Worm (Caenorhabditis elegans) whole organism, mixed stage, embryonic: ENCODE measurements around the gene srsx-40.

ENCODE experiments used
- M03D4.4 ChIP-seq: sonication (generic microtip); optimal IDR thresholded peaks from 2 replicates; lab custom pipeline; 2017; ENCODE audit warnings: mild to moderate bottlenecking, missing genetic modification characterization, missing compliant biosample characterization
- bed-3 ChIP-seq: fragments of 200-800 bp; sonication (Bioruptor generic); optimal IDR thresholded peaks from 3 replicates; lab custom pipeline; 2018; ENCODE audit warnings: mild to moderate bottlenecking, missing genetic modification characterization, moderate library complexity, missing compliant biosample characterization
- blmp-1 ChIP-seq: fragments of 150-350 bp; optimal IDR thresholded peaks from 2 replicates; lab custom pipeline; 2014; ENCODE audit warnings: missing biosample characterization, missing genetic modification characterization
- ceh-39 ChIP-seq: fragments of 150-350 bp; optimal IDR thresholded peaks from 2 replicates; lab custom pipeline; 2014; ENCODE audit warnings: missing biosample characterization, missing genetic modification characterization
- ceh-43 ChIP-seq: fragments of 200-800 bp; sonication (Bioruptor generic); optimal IDR thresholded peaks from 2 replicates; lab custom pipeline; 2018; ENCODE audit warnings: mild to moderate bottlenecking, missing genetic modification characterization, moderate library complexity, missing compliant biosample characterization
- ceh-83 ChIP-seq: fragments of 200-800 bp; sonication (Bioruptor generic); optimal IDR thresholded peaks from 2 replicates; lab custom pipeline; 2018; ENCODE audit warnings: mild to moderate bottlenecking, missing genetic modification characterization, missing compliant biosample characterization
- ces-1 ChIP-seq: fragments of 150-350 bp; optimal IDR thresholded peaks from 2 replicates; lab custom pipeline; 2014; ENCODE audit warnings: missing biosample characterization, missing genetic modification reagents, missing genetic modification characterization
- cnd-1 ChIP-seq: fragments of 200-800 bp; sonication (Bioruptor generic); optimal IDR thresholded peaks from 2 replicates; lab custom pipeline; 2018; ENCODE audit warnings: mild to moderate bottlenecking, missing genetic modification characterization, missing compliant biosample characterization
- drap-1 ChIP-seq: fragments of 200-800 bp; sonication (Bioruptor generic); optimal IDR thresholded peaks from 3 replicates; lab custom pipeline; 2018; ENCODE audit warnings: mild to moderate bottlenecking, missing genetic modification characterization, missing compliant biosample characterization
- elt-1 ChIP-seq: sonication (generic microtip); optimal IDR thresholded peaks from 2 replicates; lab custom pipeline; 2017; ENCODE audit warnings: missing genetic modification characterization, mild to moderate bottlenecking, missing compliant biosample characterization, antibody characterized with exemption, moderate library complexity, borderline replicate concordance; ENCODE audit not compliant: insufficient read depth
- elt-3 ChIP-seq: fragments of 150-350 bp; optimal IDR thresholded peaks from 2 replicates; lab custom pipeline; 2014; ENCODE audit warnings: missing biosample characterization, missing genetic modification characterization
- flh-1 ChIP-seq: fragments of 200-800 bp; sonication (Bioruptor generic); optimal IDR thresholded peaks from 2 replicates; lab custom pipeline; 2018; ENCODE audit warnings: mild to moderate bottlenecking, missing genetic modification characterization, moderate library complexity, missing compliant biosample characterization
- ham-2 ChIP-seq: fragments of 200-800 bp; sonication (Bioruptor generic); optimal IDR thresholded peaks from 2 replicates; lab custom pipeline; 2018; ENCODE audit warnings: mild to moderate bottlenecking, missing genetic modification characterization, missing compliant biosample characterization
- hlh-1 ChIP-seq: fragments of 150-350 bp; optimal IDR thresholded peaks from 2 replicates; lab custom pipeline; 2014; ENCODE audit warnings: missing biosample characterization, missing genetic modification reagents, missing genetic modification characterization
- lin-13 ChIP-seq: fragments of 150-350 bp; optimal IDR thresholded peaks from 2 replicates; lab custom pipeline; 2014; ENCODE audit warnings: missing biosample characterization, missing genetic modification characterization
- lsy-2 ChIP-seq: fragments of 150-350 bp; optimal IDR thresholded peaks from 2 replicates; lab custom pipeline; 2014; ENCODE audit warnings: missing biosample characterization, missing genetic modification characterization
- mab-5 ChIP-seq: fragments of 150-350 bp; optimal IDR thresholded peaks from 2 replicates; lab custom pipeline; 2014; ENCODE audit warnings: missing biosample characterization, missing genetic modification characterization
- mep-1 ChIP-seq: fragments of 150-350 bp; optimal IDR thresholded peaks from 2 replicates; lab custom pipeline; 2017; ENCODE audit warnings: missing biosample characterization, missing genetic modification reagents, missing genetic modification characterization, inconsistent platforms
- mls-2 ChIP-seq: sonication (generic microtip); optimal IDR thresholded peaks from 2 replicates; lab custom pipeline; 2016; ENCODE audit warnings: mild to moderate bottlenecking, missing genetic modification characterization, moderate library complexity, missing compliant biosample characterization
- nhr-12 ChIP-seq: fragments of 150-350 bp; optimal IDR thresholded peaks from 2 replicates; lab custom pipeline; 2014; ENCODE audit warnings: missing biosample characterization, missing genetic modification characterization
- nhr-2 ChIP-seq: fragments of 150-350 bp; optimal IDR thresholded peaks from 2 replicates; lab custom pipeline; 2014; ENCODE audit warnings: missing biosample characterization, missing genetic modification characterization
- nhr-28 ChIP-seq: fragments of 150-350 bp; optimal IDR thresholded peaks from 2 replicates; lab custom pipeline; 2014; ENCODE audit warnings: missing biosample characterization, missing genetic modification characterization
- nhr-76 ChIP-seq: sonication (generic microtip); optimal IDR thresholded peaks from 2 replicates; lab custom pipeline; 2017; ENCODE audit warnings: missing biosample characterization, missing genetic modification characterization
- pha-4 ChIP-seq: fragments of 150-350 bp; optimal IDR thresholded peaks from 2 replicates; lab custom pipeline; 2018; ENCODE audit warnings: missing biosample characterization, missing genetic modification reagents, missing genetic modification characterization
- sem-2 ChIP-seq: fragments of 200-800 bp; sonication (Bioruptor generic); optimal IDR thresholded peaks from 2 replicates; lab custom pipeline; 2018; ENCODE audit warnings: mild to moderate bottlenecking, missing genetic modification characterization, missing compliant biosample characterization
- snpc-4 ChIP-seq: fragments of 150-350 bp; optimal IDR thresholded peaks from 2 replicates; lab custom pipeline; 2014; ENCODE audit warnings: missing biosample characterization, missing genetic modification characterization
- unc-120 ChIP-seq: sonication (generic microtip); optimal IDR thresholded peaks from 2 replicates; lab custom pipeline; 2017; ENCODE audit warnings: missing genetic modification characterization, missing compliant biosample characterization; ENCODE audit not compliant: poor library complexity, severe bottlenecking
- unc-39 ChIP-seq: fragments of 150-350 bp; optimal IDR thresholded peaks from 2 replicates; lab custom pipeline; 2014; ENCODE audit warnings: missing biosample characterization, missing genetic modification characterization
- unc-62 ChIP-seq: fragments of 150-350 bp; optimal IDR thresholded peaks from 2 replicates; lab custom pipeline; 2014; ENCODE audit warnings: missing biosample characterization, missing genetic modification reagents, missing genetic modification characterization
- zip-8 ChIP-seq: fragments of 150-350 bp; optimal IDR thresholded peaks from 2 replicates; lab custom pipeline; 2014; ENCODE audit warnings: missing biosample characterization, missing genetic modification characterization
- ztf-11 ChIP-seq: fragments of 150-350 bp; optimal IDR thresholded peaks from 2 replicates; lab custom pipeline; 2014; ENCODE audit warnings: missing biosample characterization, missing genetic modification characterization

The srsx-40 gene

DNA sequence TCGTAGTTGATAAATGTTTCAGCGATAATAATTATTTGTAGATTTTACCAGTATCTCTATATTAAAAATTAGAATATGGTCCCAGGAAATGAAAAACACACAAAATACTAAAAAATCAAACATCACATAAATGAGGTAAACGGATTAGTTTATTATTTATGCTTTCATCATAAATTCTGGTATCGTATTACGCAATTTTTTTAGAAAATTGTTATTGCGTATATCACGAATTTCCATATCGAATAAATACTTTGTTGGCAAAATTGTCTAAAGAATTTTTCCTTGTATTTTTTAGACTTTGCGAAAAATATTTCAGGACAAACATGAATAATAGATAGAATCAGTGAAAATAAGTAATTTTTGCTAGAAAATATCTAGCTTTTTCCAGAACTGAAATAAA lies 22.8 kb upstream of the srsx-40 start:
- TF ChIP-seq zip-8 (tag; lab: Kevin White, UChicago) (peak; percentile 68), ceh-43 (GFP tag; lab: Kevin White, UChicago) (no peak)

DNA sequence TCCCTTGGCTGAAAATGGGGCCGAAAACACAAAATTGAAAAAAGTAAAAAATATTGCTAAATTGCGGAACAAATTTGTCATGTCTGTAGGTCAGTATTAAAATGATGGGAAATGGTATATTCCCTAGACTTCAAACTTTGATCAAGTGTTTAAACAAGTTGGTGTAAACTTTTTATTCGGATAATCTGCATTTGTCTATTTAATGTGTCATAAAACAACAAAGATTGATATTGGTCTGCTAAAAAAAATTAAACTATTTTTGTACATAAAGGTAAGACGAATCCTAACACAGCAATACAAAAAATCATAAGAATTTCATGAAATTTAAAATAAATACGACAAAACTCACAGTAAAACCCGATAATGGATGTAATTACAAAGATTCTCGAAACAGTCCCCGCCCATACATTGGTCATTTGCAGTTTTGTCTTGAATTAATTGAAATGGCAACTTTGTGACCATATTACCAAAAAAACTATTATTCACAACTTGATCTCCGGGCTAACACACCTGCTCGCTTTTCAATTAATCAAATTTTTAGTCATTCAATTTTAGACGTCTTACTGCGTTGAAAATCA lies 20.6 kb upstream of the srsx-40 start, which contains the start of the genes ZK105.6 and ZK105.8:
Gene ZK105.6, minus strand, starts transcription at position 101 of the 578 bp plus-strand sequence.
Gene ZK105.8, plus strand, starts transcription at position 528 of the 578 bp plus-strand sequence.
- no peak for TF ChIP-seq nhr-2 (tag; lab: Kevin White, UChicago)
- TF ChIP-seq ces-1 (GFP tag; lab: Kevin White, UChicago): peak; percentile 16

DNA sequence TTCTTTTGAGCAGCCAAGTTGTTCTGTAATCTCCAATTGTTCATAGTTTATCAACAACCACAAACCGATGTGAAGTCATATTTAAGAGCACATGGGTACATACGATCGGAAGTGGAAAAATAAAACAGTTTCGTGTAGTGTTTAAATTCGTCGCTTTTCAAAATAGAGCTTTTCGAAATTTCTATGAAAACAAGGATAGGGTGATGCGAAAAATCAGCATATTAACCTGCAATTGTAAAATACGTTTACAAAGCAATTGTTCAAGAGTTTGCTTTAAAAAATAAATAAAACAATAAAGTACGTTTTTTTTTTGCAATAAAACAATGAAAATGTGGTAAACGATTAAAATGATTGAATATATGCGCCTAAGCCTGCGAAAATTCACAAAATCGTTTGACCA lies 18.5 kb upstream of the srsx-40 start, which contains the start of gene ZK105.14:
Gene ZK105.14, minus strand, starts transcription at position 101 of the 400 bp plus-strand sequence.
- TF ChIP-seq unc-120 (tag; lab: Kevin White, UChicago): no peak
- TF ChIP-seq flh-1: no peak
- TF ChIP-seq bed-3 (GFP tag; lab: Kevin White, UChicago): no peak
- no peak for TF ChIP-seq ceh-39
- TF ChIP-seq elt-3: no peak
- TF ChIP-seq ces-1 (GFP tag; lab: Kevin White, UChicago): no peak
- TF ChIP-seq M03D4.4 (tag; lab: Kevin White, UChicago): no peak
- no peak for TF ChIP-seq mab-5
- no peak for TF ChIP-seq cnd-1 (tag; lab: Kevin White, UChicago)
- TF ChIP-seq nhr-28 (tag; lab: Kevin White, UChicago): no peak
- TF ChIP-seq snpc-4 (tag; lab: Kevin White, UChicago): no peak
- TF ChIP-seq, all 35 proteins: peak for 0

DNA sequence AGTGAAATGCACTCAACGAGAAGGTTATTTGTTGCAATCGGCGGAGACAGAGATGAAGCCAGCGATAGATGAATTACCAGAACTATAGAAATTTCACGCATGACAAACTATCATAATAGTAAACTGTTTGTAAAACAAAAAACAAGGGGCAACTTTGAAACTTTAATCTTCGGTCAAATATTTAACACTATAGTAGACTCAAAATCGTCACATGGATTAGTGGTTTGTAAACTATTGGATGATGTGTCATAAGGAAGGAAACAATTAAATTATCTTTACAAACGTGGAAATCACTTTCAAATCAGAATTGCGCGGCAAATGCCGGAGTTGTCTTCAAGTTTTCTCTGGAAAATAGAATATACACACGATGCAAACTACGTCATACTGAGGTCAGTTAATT lies 14.2 kb upstream of the srsx-40 start, which contains the start of gene ZK105.5:
Gene ZK105.5, minus strand, starts transcription at position 101 of the 400 bp plus-strand sequence.
- no peak for TF ChIP-seq elt-3
- no peak for TF ChIP-seq sem-2 (GFP tag; lab: Kevin White, UChicago)
- TF ChIP-seq unc-120 (tag; lab: Kevin White, UChicago): no peak
- no peak for TF ChIP-seq bed-3 (GFP tag; lab: Kevin White, UChicago)
- TF ChIP-seq lin-13: no peak
- TF ChIP-seq ham-2 (GFP tag; lab: Kevin White, UChicago): no peak

DNA sequence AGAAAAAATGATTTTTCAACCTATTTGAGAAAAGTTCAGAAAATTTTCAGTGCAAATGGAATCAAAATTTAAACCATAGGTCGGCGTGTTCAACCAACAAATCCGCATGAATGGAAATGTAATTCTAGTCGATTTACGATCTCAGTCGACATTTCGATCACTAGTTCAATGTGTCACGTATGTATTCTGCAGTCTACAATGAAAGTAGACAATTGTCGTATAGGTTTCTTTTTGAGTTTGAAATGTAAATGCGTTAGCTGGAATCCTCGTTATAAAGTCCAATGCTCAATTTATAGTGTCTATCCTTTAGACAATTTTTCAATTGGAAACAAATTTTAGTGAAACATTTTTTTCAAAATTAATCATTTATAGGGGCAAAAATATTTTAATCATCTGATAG lies 12.6 kb upstream of the srsx-40 start, which contains the start of gene ZK105.12:
Gene ZK105.12, minus strand, starts transcription at position 101 of the 400 bp plus-strand sequence.
- no peak for TF ChIP-seq mab-5
- TF ChIP-seq elt-1 (tag; lab: Kevin White, UChicago): no peak
- TF ChIP-seq ceh-43 (GFP tag; lab: Kevin White, UChicago): no peak
- no peak for TF ChIP-seq elt-3
- no peak for TF ChIP-seq cnd-1 (tag; lab: Kevin White, UChicago)
- TF ChIP-seq ham-2 (GFP tag; lab: Kevin White, UChicago): no peak
- no peak for TF ChIP-seq ceh-83 (GFP tag; lab: Kevin White, UChicago)

DNA sequence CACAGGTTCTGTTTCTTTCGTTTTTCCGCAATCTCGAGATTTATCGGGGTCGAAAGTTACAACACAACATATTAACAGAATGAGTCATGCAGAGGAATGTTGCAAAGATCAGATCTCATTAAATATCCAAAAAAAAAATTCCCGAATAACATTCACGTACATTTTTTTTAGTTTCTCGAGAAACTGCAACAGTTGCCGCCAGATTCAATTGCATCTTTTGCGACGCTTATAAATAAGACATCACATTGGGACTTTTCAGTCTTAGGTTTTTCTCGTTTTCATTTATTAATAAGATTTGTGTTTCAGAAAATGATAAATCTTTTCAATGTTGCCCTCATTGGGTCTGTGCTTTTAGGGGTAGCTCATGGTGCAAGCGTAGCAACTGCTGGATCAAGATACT lies 10.3 kb upstream of the srsx-40 start, which contains the start of gene ZK105.1:
Gene ZK105.1, plus strand, starts transcription at position 301 of the 400 bp plus-strand sequence.
- TF ChIP-seq nhr-76 (tag; lab: Kevin White, UChicago): no peak
- no peak for TF ChIP-seq cnd-1 (tag; lab: Kevin White, UChicago)
- no peak for TF ChIP-seq snpc-4 (tag; lab: Kevin White, UChicago)
- no peak for TF ChIP-seq blmp-1 (tag; lab: Kevin White, UChicago)
- TF ChIP-seq bed-3 (GFP tag; lab: Kevin White, UChicago): no peak
- no peak for TF ChIP-seq drap-1 (GFP tag; lab: Kevin White, UChicago)
- no peak for TF ChIP-seq nhr-28 (tag; lab: Kevin White, UChicago)
- no peak for TF ChIP-seq lin-13
- TF ChIP-seq unc-39 (tag; lab: Kevin White, UChicago): no peak
- TF ChIP-seq unc-62 (GFP tag; lab: Kevin White, UChicago): no peak
- no peak for TF ChIP-seq lsy-2 (tag; lab: Kevin White, UChicago)

DNA sequence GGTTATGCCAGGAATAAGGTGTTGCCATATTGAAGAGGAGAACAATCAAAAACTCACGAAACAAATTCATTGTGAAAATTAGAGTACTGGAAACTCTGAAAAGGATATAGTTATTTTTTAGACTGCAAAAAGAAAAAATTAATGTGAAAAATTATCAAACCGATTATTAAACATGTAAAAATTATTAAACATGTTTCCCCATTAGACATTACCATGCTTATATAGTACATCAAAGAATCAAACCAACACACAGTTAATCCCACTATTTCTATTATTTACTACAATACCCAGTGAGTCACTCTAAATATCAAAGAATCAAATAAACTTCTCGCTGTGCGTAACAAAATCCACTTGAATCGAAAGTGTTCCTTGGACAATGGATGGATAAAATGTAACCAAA lies 9.6 kb upstream of the srsx-40 start, which contains the start of gene ZK105.13:
Gene ZK105.13, minus strand, starts transcription at position 101 of the 400 bp plus-strand sequence.
- TF ChIP-seq ces-1 (GFP tag; lab: Kevin White, UChicago) (no peak), mep-1 (tag; lab: Kevin White, UChicago) (no peak), nhr-12 (tag; lab: Kevin White, UChicago) (no peak), flh-1 (no peak), ceh-83 (GFP tag; lab: Kevin White, UChicago) (no peak), mls-2 (tag; lab: Kevin White, UChicago) (no peak), ceh-43 (GFP tag; lab: Kevin White, UChicago) (no peak), lin-13 (no peak), ztf-11 (tag; lab: Kevin White, UChicago) (no peak), unc-39 (tag; lab: Kevin White, UChicago) (no peak), pha-4 (tag; lab: Kevin White, UChicago) (no peak), drap-1 (GFP tag; lab: Kevin White, UChicago) (no peak), hlh-1 (no peak), nhr-76 (tag; lab: Kevin White, UChicago) (no peak)
- TF ChIP-seq, all 35 proteins: peak for 0
